Worm (Caenorhabditis elegans) whole organism, L1 larva: ENCODE data around the gene F41C6.4.

ENCODE experiments used
- rnt-1 ChIP-seq: sonication (generic microtip); optimal IDR thresholded peaks from 2 replicates; lab custom pipeline; 2016; ENCODE audit warnings: mild to moderate bottlenecking, missing genetic modification characterization, moderate library complexity, missing compliant biosample characterization
- tbx-2 ChIP-seq: sonication (generic microtip); optimal IDR thresholded peaks from 2 replicates; lab custom pipeline; 2016; ENCODE audit warnings: missing genetic modification characterization, missing compliant biosample characterization

ce11 chrX:6850412-6850811 is 24.2 kb downstream of the F41C6.4 start:
- TF ChIP-seq rnt-1 (tag; lab: Kevin White, UChicago) (no peak), tbx-2 (tag; lab: Kevin White, UChicago) (no peak)
